Worm (Caenorhabditis elegans) whole organism, L4 larva: ENCODE results near the gene srbc-19.

Experiments used
- F26F4.8 ChIP-seq: fragments of 200-800 bp; sonication (Bioruptor generic); conservative IDR thresholded peaks from 2 replicates; pipeline ENCODE4 v1.3.6; 2022; ENCODE audit warnings: missing genetic modification characterization, missing compliant biosample characterization
- F49E8.2 ChIP-seq: sonication (generic microtip); optimal IDR thresholded peaks from 2 replicates; lab custom pipeline; 2016; ENCODE audit warnings: missing compliant biosample characterization, mild to moderate bottlenecking, missing genetic modification characterization, borderline replicate concordance
- T20F7.1 ChIP-seq: fragments of 200-800 bp; sonication (Bioruptor generic); optimal IDR thresholded peaks from 2 replicates; lab custom pipeline; 2018; ENCODE audit warnings: mild to moderate bottlenecking, missing genetic modification characterization, missing compliant biosample characterization
- Y5F2A.4 ChIP-seq: fragments of 200-800 bp; sonication (Bioruptor generic); optimal IDR thresholded peaks from 2 replicates; lab custom pipeline; 2018; ENCODE audit warnings: mild to moderate bottlenecking, missing genetic modification characterization, missing compliant biosample characterization
- ZK546.5 ChIP-seq, 2 experiments: sonication (generic microtip); optimal IDR thresholded peaks; 2 replicates each; lab custom pipeline; 2017; ENCODE audit warnings: missing biosample characterization in 2 of 2, missing genetic modification characterization in 2 of 2
- aha-1 ChIP-seq: fragments of 150-350 bp; peaks from one replicate; lab custom pipeline; 2014; ENCODE audit warnings: missing biosample characterization, missing genetic modification characterization
- ceh-28 ChIP-seq: fragments of 150-350 bp; optimal IDR thresholded peaks from 2 replicates; lab custom pipeline; 2014; ENCODE audit warnings: missing biosample characterization, missing genetic modification reagents, missing genetic modification characterization
- ceh-32 ChIP-seq: sonication (generic microtip); optimal IDR thresholded peaks from 2 replicates; lab custom pipeline; 2016; ENCODE audit warnings: mild to moderate bottlenecking, missing genetic modification characterization, missing compliant biosample characterization; ENCODE audit not compliant: poor library complexity
- ceh-62 ChIP-seq: sonication (generic microtip); optimal IDR thresholded peaks from 2 replicates; lab custom pipeline; 2017; ENCODE audit warnings: missing biosample characterization, missing genetic modification characterization
- ctbp-1 ChIP-seq: fragments of 200-800 bp; sonication (Bioruptor generic); IDR thresholded peaks from 2 replicates; pipeline ENCODE4 v1.3.6; 2022; ENCODE audit warnings: missing genetic modification reagents, missing genetic modification characterization, missing compliant biosample characterization
- daf-16 ChIP-seq, 3 experiments: sonication (generic microtip); optimal IDR thresholded peaks; 2 replicates each; lab custom pipeline; 2016 to 2017; ENCODE audit warnings: missing genetic modification characterization in 3 of 3, missing genetic modification reagents in 3 of 3, mild to moderate bottlenecking in 2 of 3, missing compliant biosample characterization in 2 of 3, missing biosample characterization in 1 of 3, moderate library complexity in 1 of 3
- dmd-6 ChIP-seq: fragments of 200-800 bp; sonication (Bioruptor generic); IDR thresholded peaks from 2 replicates; pipeline ENCODE4 v1.3.6; 2022; ENCODE audit warnings: missing genetic modification reagents, missing genetic modification characterization, missing compliant biosample characterization
- dmd-8 ChIP-seq: fragments of 200-800 bp; sonication (Bioruptor generic); IDR thresholded peaks from 2 replicates; pipeline ENCODE4 v1.3.6; 2022; ENCODE audit warnings: missing genetic modification characterization, missing compliant biosample characterization
- dve-1 ChIP-seq: sonication (generic microtip); optimal IDR thresholded peaks from 2 replicates; lab custom pipeline; 2017; ENCODE audit warnings: antibody characterized with exemption, mild to moderate bottlenecking, missing genetic modification characterization, missing compliant biosample characterization; ENCODE audit not compliant: insufficient read depth
- gei-8 ChIP-seq: fragments of 200-800 bp; sonication (Bioruptor generic); optimal IDR thresholded peaks from 2 replicates; lab custom pipeline; 2018; ENCODE audit warnings: mild to moderate bottlenecking, missing genetic modification characterization, missing compliant biosample characterization
- hlh-11 ChIP-seq: fragments of 200-800 bp; sonication (Bioruptor generic); optimal IDR thresholded peaks from 2 replicates; lab custom pipeline; 2018; ENCODE audit warnings: mild to moderate bottlenecking, missing genetic modification characterization, missing compliant biosample characterization
- hlh-30 ChIP-seq: sonication (generic microtip); optimal IDR thresholded peaks from 2 replicates; lab custom pipeline; 2017; ENCODE audit warnings: antibody characterized with exemption, mild to moderate bottlenecking, missing genetic modification characterization, missing compliant biosample characterization; ENCODE audit not compliant: insufficient read depth
- jun-1 ChIP-seq: fragments of 150-350 bp; optimal IDR thresholded peaks from 2 replicates; lab custom pipeline; 2014; ENCODE audit warnings: missing biosample characterization, missing genetic modification reagents, missing genetic modification characterization
- lim-7 ChIP-seq: fragments of 200-800 bp; sonication (Bioruptor generic); IDR thresholded peaks from 2 replicates; pipeline ENCODE4 v1.3.6; 2022; ENCODE audit warnings: missing genetic modification characterization, missing compliant biosample characterization
- lin-13 ChIP-seq: fragments of 150-350 bp; optimal IDR thresholded peaks from 2 replicates; lab custom pipeline; 2014; ENCODE audit warnings: missing biosample characterization, missing genetic modification reagents, missing genetic modification characterization
- lin-15B ChIP-seq: fragments of 150-350 bp; sonication (generic microtip); optimal IDR thresholded peaks from 3 replicates; lab custom pipeline; 2014; ENCODE audit warnings: missing biosample characterization, missing genetic modification characterization
- madf-5 ChIP-seq, 2 experiments: fragments of 200-800 bp; sonication (Bioruptor generic); IDR thresholded peaks; 2 replicates each; pipeline ENCODE4 v1.3.6; 2022; ENCODE audit warnings: missing compliant biosample characterization in 2 of 2, missing genetic modification characterization in 2 of 2
- mdl-1 ChIP-seq, 2 experiments: fragments of 150-350 bp in 1 of 2; sonication (generic microtip) in 1 of 2; optimal IDR thresholded peaks; 2 replicates each; lab custom pipeline; 2014 to 2017; ENCODE audit warnings: missing biosample characterization in 2 of 2, missing genetic modification characterization in 2 of 2
- mxl-2 ChIP-seq: fragments of 200-800 bp; sonication (Bioruptor generic); conservative IDR thresholded peaks from 2 replicates; pipeline ENCODE4 v1.3.6; 2022; ENCODE audit warnings: missing genetic modification reagents, missing genetic modification characterization, missing compliant biosample characterization
- nhr-10 ChIP-seq: fragments of 150-350 bp; optimal IDR thresholded peaks from 2 replicates; lab custom pipeline; 2014; ENCODE audit warnings: missing biosample characterization, missing genetic modification characterization
- nhr-25 ChIP-seq: sonication (generic microtip); optimal IDR thresholded peaks from 2 replicates; lab custom pipeline; 2017; ENCODE audit warnings: missing genetic modification characterization, mild to moderate bottlenecking, missing compliant biosample characterization, antibody characterized with exemption, moderate library complexity, borderline replicate concordance; ENCODE audit not compliant: insufficient read depth
- nhr-28 ChIP-seq: fragments of 150-350 bp; optimal IDR thresholded peaks from 2 replicates; lab custom pipeline; 2014; ENCODE audit warnings: missing biosample characterization, missing genetic modification characterization
- nhr-41 ChIP-seq: fragments of 200-800 bp; sonication (Bioruptor generic); IDR thresholded peaks from 2 replicates; pipeline ENCODE4 v1.3.6; 2022; ENCODE audit warnings: missing genetic modification reagents, missing genetic modification characterization, missing compliant biosample characterization
- nhr-48 ChIP-seq: sonication (generic microtip); optimal IDR thresholded peaks from 2 replicates; lab custom pipeline; 2016; ENCODE audit warnings: mild to moderate bottlenecking, missing genetic modification characterization, missing compliant biosample characterization
- nhr-77 ChIP-seq: fragments of 150-350 bp; optimal IDR thresholded peaks from 2 replicates; lab custom pipeline; 2014; ENCODE audit warnings: missing biosample characterization, missing genetic modification characterization
- php-3 ChIP-seq: fragments of 200-800 bp; sonication (Bioruptor generic); IDR thresholded peaks from 2 replicates; pipeline ENCODE4 v1.3.6; 2022; ENCODE audit warnings: missing genetic modification reagents, missing genetic modification characterization, missing compliant biosample characterization
- pqm-1 ChIP-seq: sonication (generic microtip); optimal IDR thresholded peaks from 2 replicates; lab custom pipeline; 2017; ENCODE audit warnings: missing biosample characterization, missing genetic modification characterization
- saeg-2 ChIP-seq: fragments of 200-800 bp; sonication (Bioruptor generic); IDR thresholded peaks from 2 replicates; pipeline ENCODE4 v1.3.6; 2022; ENCODE audit warnings: missing genetic modification reagents, missing genetic modification characterization, missing compliant biosample characterization
- sdz-12 ChIP-seq: fragments of 200-800 bp; sonication (Bioruptor generic); optimal IDR thresholded peaks from 2 replicates; lab custom pipeline; 2018; ENCODE audit warnings: mild to moderate bottlenecking, missing genetic modification characterization, missing compliant biosample characterization
- snpc-4 ChIP-seq: fragments of 150-350 bp; optimal IDR thresholded peaks from 2 replicates; lab custom pipeline; 2014; ENCODE audit warnings: missing biosample characterization, missing genetic modification characterization
- tag-97 ChIP-seq: fragments of 200-800 bp; sonication (Bioruptor generic); IDR thresholded peaks from 2 replicates; pipeline ENCODE4 v1.3.6; 2022; ENCODE audit warnings: missing genetic modification characterization, missing compliant biosample characterization
- tra-1 ChIP-seq: fragments of 200-800 bp; sonication (Bioruptor generic); IDR thresholded peaks from 2 replicates; pipeline ENCODE4 v1.3.6; 2022; ENCODE audit warnings: missing genetic modification reagents, missing genetic modification characterization, missing compliant biosample characterization
- unc-39 ChIP-seq: sonication (generic microtip); optimal IDR thresholded peaks from 2 replicates; lab custom pipeline; 2017; ENCODE audit warnings: missing biosample characterization, missing genetic modification characterization
- zfp-2 ChIP-seq: sonication (generic microtip); optimal IDR thresholded peaks from 2 replicates; lab custom pipeline; 2016; ENCODE audit warnings: mild to moderate bottlenecking, missing genetic modification characterization, missing compliant biosample characterization
- zip-2 ChIP-seq: fragments of 150-350 bp; optimal IDR thresholded peaks from 2 replicates; lab custom pipeline; 2014; ENCODE audit warnings: missing biosample characterization, missing genetic modification characterization
- ztf-7 ChIP-seq: fragments of 150-350 bp; optimal IDR thresholded peaks from 2 replicates; lab custom pipeline; 2014; ENCODE audit warnings: missing biosample characterization, missing genetic modification characterization

Gene srbc-19

ce11 chrV:2206801-2207200, 40.2 kb upstream of the srbc-19 start, which contains the start of gene svh-11:
TSS of gene svh-11 (plus strand) at chrV:2207101.
- TF ChIP-seq nhr-48 (tag; lab: Kevin White, UChicago): no peak

DNA sequence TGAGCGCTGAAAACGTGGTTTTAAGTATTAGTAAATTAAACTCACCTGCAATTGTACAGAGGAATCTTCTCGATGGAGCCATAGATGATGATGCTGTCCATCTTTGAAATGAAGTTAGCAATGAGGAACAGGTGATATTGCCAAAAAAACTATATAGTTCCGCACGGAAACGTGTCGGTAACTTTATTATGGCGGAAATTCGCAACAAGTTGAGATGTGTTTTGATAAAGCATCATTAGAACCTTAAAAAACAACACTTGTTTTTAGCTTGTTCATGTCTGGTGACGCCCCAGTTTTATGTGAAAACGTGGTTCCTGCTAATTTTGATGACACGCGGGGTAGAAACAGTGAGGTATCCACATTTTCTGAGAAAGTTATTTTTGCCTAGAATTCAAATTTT, 39.6 kb upstream of the srbc-19 start, which contains the start of gene srt-40:
srt-40 (minus strand) TSS at position 101 of the 400 bp plus-strand sequence.
- TF ChIP-seq snpc-4 (tag; lab: Kevin White, UChicago) (no peak), dmd-8 (no peak), nhr-41 (no peak), lim-7 (no peak), gei-8 (no peak), F26F4.8 (GFP tag; lab: Robert Waterston, UW) (no peak), Y5F2A.4 (GFP tag; lab: Kevin White, UChicago) (no peak), madf-5 (GFP tag; IDR thresholded peaks at IDR 0.05; lab: Robert Waterston, UW) (no peak), jun-1 (tag; lab: Kevin White, UChicago) (no peak), zfp-2 (tag; lab: Kevin White, UChicago) (no peak), tag-97 (GFP tag; lab: Robert Waterston, UW) (no peak), hlh-30 (tag; lab: Kevin White, UChicago) (no peak), F49E8.2 (tag; lab: Kevin White, UChicago) (no peak), ZK546.5 (tag; optimal IDR thresholded peaks at IDR 0.05; lab: Kevin White, UChicago) (no peak), mxl-2 (GFP tag; lab: Robert Waterston, UW) (no peak), sdz-12 (GFP tag; lab: Kevin White, UChicago) (no peak)
- TF ChIP-seq, all 104 proteins: peak for 0

- no peak for TF ChIP-seq saeg-2 (GFP tag; lab: Robert Waterston, UW)
- TF ChIP-seq aha-1 (tag; lab: Kevin White, UChicago): no peak
- TF ChIP-seq T20F7.1: no peak
- TF ChIP-seq daf-16 (GFP tag; optimal IDR thresholded peaks at IDR 0.05; lab: Kevin White, UChicago): no peak
- TF ChIP-seq daf-16 (tag; optimal IDR thresholded peaks at IDR 0.05; lab: Kevin White, UChicago): no peak
- TF ChIP-seq nhr-25 (tag; lab: Kevin White, UChicago): no peak
- TF ChIP-seq nhr-10: no peak
- TF ChIP-seq pqm-1: no peak
- TF ChIP-seq hlh-11 (tag; lab: Kevin White, UChicago): no peak
- no peak for TF ChIP-seq ceh-62 (tag; lab: Kevin White, UChicago)
- no peak for TF ChIP-seq lin-15B (tag; lab: Kevin White, UChicago)
- TF ChIP-seq lin-13 (GFP tag; lab: Kevin White, UChicago): no peak
- TF ChIP-seq tra-1: no peak
- TF ChIP-seq nhr-77 (tag; lab: Kevin White, UChicago): no peak
- TF ChIP-seq ctbp-1: no peak
- TF ChIP-seq ztf-7: no peak
- TF ChIP-seq dmd-8: no peak
- no peak for TF ChIP-seq ceh-28 (tag; lab: Kevin White, UChicago)
Observed at ce11 chrV:2204080-2204479, 37.5 kb upstream of the srbc-19 start, which contains the start of gene cyp-33C12. TSS of gene cyp-33C12 (minus strand) at chrV:2204400.

ce11 chrV:2201240-2201639, 34.7 kb upstream of the srbc-19 start, which contains the start of gene cyp-32B1:
TSS of gene cyp-32B1 (minus strand) at chrV:2201415.
- TF ChIP-seq zip-2 (tag; lab: Kevin White, UChicago): no peak
- 0 out of 2 replicates have a peak, but pooled peaks have one; percentile 35 for TF ChIP-seq php-3
- peak; percentile 2 for TF ChIP-seq hlh-11 (tag; lab: Kevin White, UChicago)
- TF ChIP-seq pqm-1: peak; percentile 29
- TF ChIP-seq mdl-1 (tag; optimal IDR thresholded peaks at IDR 0.05; lab: Kevin White, UChicago): peak in 1 of 2 experiments; percentile 15
- TF ChIP-seq ceh-32 (tag; lab: Kevin White, UChicago): no peak
- TF ChIP-seq dmd-6 (GFP tag; lab: Robert Waterston, UW): peak; percentile 50; the same call in 1 of the 2 replicates
- peak; percentile 52 for TF ChIP-seq dve-1 (tag; lab: Kevin White, UChicago)
- no peak for TF ChIP-seq unc-39
- no peak for TF ChIP-seq daf-16 (GFP tag; optimal IDR thresholded peaks at IDR 0.05; lab: Kevin White, UChicago)
- peak; percentile 67 for TF ChIP-seq daf-16 (tag; optimal IDR thresholded peaks at IDR 0.05; lab: Kevin White, UChicago)
- peak; percentile 37 for TF ChIP-seq nhr-28 (tag; lab: Kevin White, UChicago)
- TF ChIP-seq, all 104 proteins: peak for 8
